Fruit fly (Drosophila melanogaster) whole organism, embryonic: Measurements from ENCODE around the gene RASSF8.

Experiments used
- B-H2 ChIP-seq: fragments of 200-800 bp; sonication (Bioruptor generic); optimal IDR thresholded peaks from 2 replicates; lab custom pipeline; 2018; ENCODE audit warnings: missing biosample characterization, mild to moderate bottlenecking, missing genetic modification characterization
- Bgb ChIP-seq: fragments of 200-800 bp; sonication (Bioruptor generic); IDR thresholded peaks from 2 replicates; pipeline ENCODE4 v1.3.6; 2022; ENCODE audit warnings: missing biosample characterization, missing genetic modification characterization; ENCODE audit not compliant: partially characterized antibody
- BtbVII ChIP-seq: fragments of 200-800 bp; sonication (Bioruptor generic); optimal IDR thresholded peaks from 3 replicates; lab custom pipeline; 2017; ENCODE audit warnings: missing biosample characterization, mild to moderate bottlenecking, missing genetic modification characterization
- CG10267 ChIP-seq: fragments of 200-800 bp; sonication (Bioruptor generic); optimal IDR thresholded peaks from 2 replicates; lab custom pipeline; 2018; ENCODE audit warnings: missing biosample characterization, mild to moderate bottlenecking, missing genetic modification characterization, moderate library complexity
- CG10274 ChIP-seq: fragments of 200-800 bp; sonication (Bioruptor generic); optimal IDR thresholded peaks from 3 replicates; lab custom pipeline; 2017; ENCODE audit warnings: missing biosample characterization, mild to moderate bottlenecking, missing genetic modification characterization
- CG10462 ChIP-seq: fragments of 200-800 bp; sonication (Bioruptor generic); optimal IDR thresholded peaks from 2 replicates; lab custom pipeline; 2016; ENCODE audit warnings: missing biosample characterization, missing genetic modification characterization
- CG11560 ChIP-seq: fragments of 200-800 bp; sonication (Bioruptor generic); IDR thresholded peaks from 3 replicates; pipeline ENCODE4 v1.3.6; 2022; ENCODE audit warnings: missing biosample characterization, missing genetic modification characterization
- CG11723 ChIP-seq: fragments of 200-800 bp; sonication (Bioruptor generic); optimal IDR thresholded peaks from 2 replicates; lab custom pipeline; 2017; ENCODE audit warnings: missing biosample characterization, mild to moderate bottlenecking, missing genetic modification characterization
- CG1233 ChIP-seq: fragments of 200-800 bp; sonication (Bioruptor generic); optimal IDR thresholded peaks from 4 replicates; lab custom pipeline; 2018; ENCODE audit warnings: missing biosample characterization, mild to moderate bottlenecking, missing genetic modification characterization
- CG12942 ChIP-seq: fragments of 200-800 bp; sonication (Bioruptor generic); optimal IDR thresholded peaks from 3 replicates; lab custom pipeline; 2016; ENCODE audit warnings: missing biosample characterization, missing genetic modification characterization
- CG1602 ChIP-seq: fragments of 200-800 bp; sonication (Bioruptor generic); optimal IDR thresholded peaks from 3 replicates; lab custom pipeline; 2016; ENCODE audit warnings: missing biosample characterization, missing genetic modification characterization
- CG17328 ChIP-seq: fragments of 200-800 bp; sonication (Bioruptor generic); IDR thresholded peaks from 2 replicates; pipeline ENCODE4 v1.3.6; 2022; ENCODE audit warnings: missing biosample characterization, missing genetic modification characterization
- CG17568 ChIP-seq: fragments of 200-800 bp; sonication (Bioruptor generic); optimal IDR thresholded peaks from 2 replicates; lab custom pipeline; 2018; ENCODE audit warnings: missing biosample characterization, mild to moderate bottlenecking, missing genetic modification characterization, moderate library complexity
- CG2129 ChIP-seq: fragments of 200-800 bp; sonication (Bioruptor generic); IDR thresholded peaks from 2 replicates; pipeline ENCODE4 v1.3.6; 2022; ENCODE audit warnings: missing biosample characterization, missing genetic modification characterization; ENCODE audit not compliant: partially characterized antibody
- CG32767 ChIP-seq: fragments of 200-800 bp; sonication (Bioruptor generic); IDR thresholded peaks from 2 replicates; pipeline ENCODE4 v1.3.6; 2022; ENCODE audit warnings: missing biosample characterization, missing genetic modification characterization
- CG3281 ChIP-seq: fragments of 200-800 bp; sonication (Bioruptor generic); optimal IDR thresholded peaks from 3 replicates; lab custom pipeline; 2017; ENCODE audit warnings: missing biosample characterization, mild to moderate bottlenecking, missing genetic modification characterization
- CG4282 ChIP-seq: fragments of 200-800 bp; sonication (Bioruptor generic); optimal IDR thresholded peaks from 2 replicates; lab custom pipeline; 2016; ENCODE audit warnings: missing biosample characterization, missing genetic modification characterization
- CG6765 ChIP-seq: fragments of 200-800 bp; sonication (Bioruptor generic); optimal IDR thresholded peaks from 3 replicates; lab custom pipeline; 2017; ENCODE audit warnings: missing biosample characterization, mild to moderate bottlenecking, missing genetic modification characterization
- Camta ChIP-seq: fragments of 200-800 bp; sonication (Bioruptor generic); optimal IDR thresholded peaks from 2 replicates; lab custom pipeline; 2016; ENCODE audit warnings: missing biosample characterization, missing genetic modification characterization
- Dll ChIP-seq: fragments of 200-800 bp; sonication (Bioruptor generic); IDR thresholded peaks from 4 replicates; pipeline ENCODE4 v1.3.6; 2022; ENCODE audit warnings: missing biosample characterization, missing genetic modification characterization; ENCODE audit not compliant: partially characterized antibody
- H2.0 ChIP-seq: fragments of 200-800 bp; sonication (Bioruptor generic); IDR thresholded peaks from 2 replicates; pipeline ENCODE4 v1.3.6; 2022; ENCODE audit warnings: missing biosample characterization, missing genetic modification characterization
- Hsf ChIP-seq: fragments of 200-800 bp; sonication (Bioruptor generic); optimal IDR thresholded peaks from 3 replicates; lab custom pipeline; 2016; ENCODE audit warnings: missing biosample characterization, missing genetic modification characterization
- Jarid2 ChIP-seq: fragments of 200-800 bp; sonication (Bioruptor generic); optimal IDR thresholded peaks from 3 replicates; lab custom pipeline; 2017; ENCODE audit warnings: mild to moderate bottlenecking, missing biosample characterization, missing genetic modification reagents, missing genetic modification characterization
- NC2α ChIP-seq: fragments of 200-800 bp; sonication (Bioruptor generic); optimal IDR thresholded peaks from 2 replicates; lab custom pipeline; 2016; ENCODE audit warnings: missing biosample characterization, missing genetic modification characterization
- NC2β ChIP-seq: fragments of 200-800 bp; sonication (Bioruptor generic); optimal IDR thresholded peaks from 2 replicates; lab custom pipeline; 2016; ENCODE audit warnings: missing biosample characterization, missing genetic modification characterization
- Oaz ChIP-seq: fragments of 200-800 bp; sonication (Bioruptor generic); IDR thresholded peaks from 2 replicates; pipeline ENCODE4 v1.3.6; 2022; ENCODE audit warnings: missing biosample characterization, missing genetic modification characterization
- Poxn ChIP-seq: fragments of 200-800 bp; sonication (Bioruptor generic); IDR thresholded peaks from 2 replicates; pipeline ENCODE4 v1.3.6; 2022; ENCODE audit warnings: missing biosample characterization, missing genetic modification characterization
- Side ChIP-seq: fragments of 200-800 bp; sonication (Bioruptor generic); optimal IDR thresholded peaks from 2 replicates; lab custom pipeline; 2016; ENCODE audit warnings: missing biosample characterization, missing genetic modification characterization
- Sin3A ChIP-seq: fragments of >200 bp; optimal IDR thresholded peaks from 2 replicates; lab custom pipeline; 2018
- al ChIP-seq: fragments of 200-800 bp; sonication (Bioruptor generic); IDR thresholded peaks from 2 replicates; pipeline ENCODE4 v1.3.6; 2022; ENCODE audit warnings: missing biosample characterization, missing genetic modification characterization
- aop ChIP-seq: fragments of 200-800 bp; sonication (Bioruptor generic); IDR thresholded peaks from 2 replicates; pipeline ENCODE4 v1.3.6; 2022; ENCODE audit warnings: missing biosample characterization, missing genetic modification characterization
- cato ChIP-seq: fragments of 200-800 bp; sonication (Bioruptor generic); optimal IDR thresholded peaks from 2 replicates; lab custom pipeline; 2016; ENCODE audit warnings: missing biosample characterization, missing genetic modification characterization, borderline replicate concordance
- caup ChIP-seq: fragments of 200-800 bp; sonication (Bioruptor generic); optimal IDR thresholded peaks from 3 replicates; lab custom pipeline; 2017; ENCODE audit warnings: missing biosample characterization, mild to moderate bottlenecking, missing genetic modification characterization, moderate library complexity; ENCODE audit not compliant: severe bottlenecking
- chif ChIP-seq, 2 experiments: fragments of 200-800 bp; sonication (Bioruptor generic); optimal IDR thresholded peaks; 3 replicates each; lab custom pipeline; 2016; ENCODE audit warnings: missing biosample characterization in 2 of 2, missing genetic modification characterization in 2 of 2
- corto ChIP-seq: fragments of 200-800 bp; sonication (Bioruptor generic); optimal IDR thresholded peaks from 2 replicates; lab custom pipeline; 2016; ENCODE audit warnings: missing biosample characterization, mild to moderate bottlenecking, missing genetic modification characterization, moderate library complexity
- fd64A ChIP-seq: fragments of 200-800 bp; sonication (Bioruptor generic); optimal IDR thresholded peaks from 3 replicates; lab custom pipeline; 2018; ENCODE audit warnings: missing biosample characterization, mild to moderate bottlenecking, missing genetic modification characterization
- fru ChIP-seq: fragments of >200 bp; optimal IDR thresholded peaks from 2 replicates; lab custom pipeline; 2017
- ind ChIP-seq: fragments of 200-800 bp; sonication (Bioruptor generic); optimal IDR thresholded peaks from 3 replicates; lab custom pipeline; 2016; ENCODE audit warnings: missing biosample characterization, missing genetic modification characterization
- inv ChIP-seq: fragments of 200-800 bp; sonication (Bioruptor generic); IDR thresholded peaks from 2 replicates; pipeline ENCODE4 v1.3.6; 2022; ENCODE audit warnings: missing biosample characterization, missing genetic modification characterization; ENCODE audit not compliant: partially characterized antibody
- lab ChIP-seq: fragments of 200-800 bp; sonication (Bioruptor generic); optimal IDR thresholded peaks from 3 replicates; lab custom pipeline; 2017; ENCODE audit warnings: missing biosample characterization, missing genetic modification characterization, mild to moderate bottlenecking, moderate library complexity, missing genetic modification reagents
- lbe ChIP-seq: fragments of 200-800 bp; sonication (Bioruptor generic); optimal IDR thresholded peaks from 2 replicates; lab custom pipeline; 2016; ENCODE audit warnings: missing biosample characterization, mild to moderate bottlenecking, missing genetic modification characterization
- luna ChIP-seq: fragments of 200-800 bp; sonication (Bioruptor generic); optimal IDR thresholded peaks from 2 replicates; lab custom pipeline; 2016; ENCODE audit warnings: missing biosample characterization, missing genetic modification characterization
- nom ChIP-seq: fragments of 200-800 bp; sonication (Bioruptor generic); optimal IDR thresholded peaks from 2 replicates; lab custom pipeline; 2017; ENCODE audit warnings: missing biosample characterization, missing genetic modification characterization, mild to moderate bottlenecking, moderate library complexity, missing genetic modification reagents
- onecut ChIP-seq: fragments of 200-800 bp; sonication (Bioruptor generic); IDR thresholded peaks from 2 replicates; pipeline ENCODE4 v1.3.6; 2022; ENCODE audit warnings: missing biosample characterization, missing genetic modification characterization
- prd ChIP-seq, 3 experiments: fragments of >200 bp in 2 of 3; fragments of 200-800 bp in 1 of 3; sonication (Bioruptor generic) in 1 of 3; optimal IDR thresholded peaks in 2 of 3; IDR thresholded peaks in 1 of 3; 2 replicates in 2 of 3; 3 replicates in 1 of 3; pipeline versions ENCODE4 v1.3.6 to Lab custom; 2017 to 2022; ENCODE audit warnings: missing biosample characterization in 1 of 3, missing genetic modification characterization in 1 of 3
- ranshi ChIP-seq: fragments of 200-800 bp; sonication (Bioruptor generic); IDR thresholded peaks from 2 replicates; pipeline ENCODE4 v1.3.6; 2022; ENCODE audit warnings: missing biosample characterization, missing genetic modification characterization
- rib ChIP-seq: fragments of 200-800 bp; sonication (Bioruptor generic); IDR thresholded peaks from 2 replicates; pipeline ENCODE4 v1.3.6; 2022; ENCODE audit warnings: missing biosample characterization, missing genetic modification characterization
- sima ChIP-seq: fragments of 200-800 bp; sonication (Bioruptor generic); optimal IDR thresholded peaks from 2 replicates; lab custom pipeline; 2016; ENCODE audit warnings: missing biosample characterization, missing genetic modification characterization
- so ChIP-seq: fragments of 200-800 bp; sonication (Bioruptor generic); IDR thresholded peaks from 3 replicates; pipeline ENCODE4 v1.3.6; 2022; ENCODE audit warnings: missing biosample characterization, missing genetic modification characterization
- twi ChIP-seq: fragments of 200-800 bp; optimal IDR thresholded peaks from 2 replicates; lab custom pipeline; 2019; ENCODE audit warnings: missing biosample characterization, mild to moderate bottlenecking, missing genetic modification characterization, moderate library complexity
- usp ChIP-seq: fragments of >200 bp; optimal IDR thresholded peaks from 2 replicates; lab custom pipeline; 2017; ENCODE audit warnings: missing biosample characterization, missing genetic modification characterization

Gene RASSF8

DNA sequence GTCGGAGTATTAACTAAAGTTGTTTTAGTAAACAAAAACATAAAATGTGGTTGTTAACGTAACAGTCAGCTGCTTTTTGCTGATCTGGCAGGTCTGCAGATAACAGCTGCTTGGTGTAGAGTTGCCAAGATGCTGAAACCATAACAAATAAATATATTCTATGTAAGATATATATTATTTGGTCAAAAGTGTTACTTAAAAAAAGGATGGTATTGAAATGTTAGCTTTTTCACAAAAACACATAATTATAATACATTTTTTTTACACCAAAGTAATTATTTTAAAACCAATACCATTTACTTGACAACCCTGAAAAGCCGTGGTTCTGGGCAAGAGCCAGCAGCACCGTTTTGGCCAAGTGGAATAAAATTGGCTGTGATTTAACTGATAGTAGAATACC lies 18.9 kb downstream of the RASSF8 start, which contains the start of the genes CG4743 and Idh3g (continued):
- TF ChIP-seq inv (no peak), Camta (GFP tag; lab: Kevin White, UChicago) (peak; percentile 75), BtbVII (GFP tag; lab: Kevin White, UChicago) (peak; percentile 95), NC2α (GFP tag; lab: Kevin White, UChicago) (peak; percentile 57), CG17328 (GFP tag; lab: Robert Waterston, UW) (peak; percentile 98), ind (GFP tag; lab: Kevin White, UChicago) (peak; percentile 95), lbe (GFP tag; lab: Kevin White, UChicago) (peak; percentile 88), CG6765 (GFP tag; lab: Kevin White, UChicago) (peak; percentile 92), Dll (0 out of 4 replicates have a peak, but pooled peaks have one; percentile 24), Sin3A (lab: Kevin White, UChicago) (peak; percentile 18), twi (peak; percentile 97), corto (peak; percentile 92), al (peak; percentile 92), CG2129 (GFP tag; lab: Robert Waterston, UW) (no peak), CG1602 (GFP tag; lab: Kevin White, UChicago) (peak; percentile 97), aop (GFP tag; lab: Robert Waterston, UW) (0 out of 2 replicates have a peak, but pooled peaks have one; percentile 5), sima (peak; percentile 22), usp (GFP tag; lab: Kevin White, UChicago) (no peak), Bgb (no peak), CG17568 (GFP tag; lab: Kevin White, UChicago) (peak; percentile 96), fd64A (GFP tag; lab: Kevin White, UChicago) (peak; percentile 83), Side (GFP tag; lab: Kevin White, UChicago) (peak; percentile 62), CG11723 (GFP tag; lab: Kevin White, UChicago) (peak; percentile 91), Poxn (GFP tag; lab: Robert Waterston, UW) (peak; percentile 71), onecut (GFP tag; lab: Robert Waterston, UW) (peak; percentile 92), B-H2 (GFP tag; lab: Kevin White, UChicago) (peak; percentile 98), luna (no peak), CG4282 (peak; percentile 20), lab (GFP tag; lab: Kevin White, UChicago) (peak; percentile 98), chif (GFP tag; optimal IDR thresholded peaks at IDR 0.05; lab: Kevin White, UChicago) (peak; percentile 79 to 85), H2.0 (GFP tag; lab: Robert Waterston, UW) (peak; percentile 95), CG11560 (tag; lab: Robert Waterston, UW) (peak; percentile 83), NC2β (GFP tag; lab: Kevin White, UChicago) (peak; percentile 71), caup (GFP tag; lab: Kevin White, UChicago) (peak; percentile 96), CG10267 (peak; percentile 94), CG32767 (GFP tag; lab: Robert Waterston, UW) (peak; percentile 96), prd (optimal IDR thresholded peaks at IDR 0.05; lab: Kevin White, UChicago) (no peak), prd (GFP tag; IDR thresholded peaks at IDR 0.05; lab: Robert Waterston, UW) (peak; percentile 97), fru (lab: Kevin White, UChicago) (no peak), CG1233 (peak; percentile 97), CG12942 (GFP tag; lab: Kevin White, UChicago) (peak; percentile 95), CG3281 (peak; percentile 97), CG10462 (GFP tag; lab: Kevin White, UChicago) (peak; percentile 95), Oaz (GFP tag; lab: Robert Waterston, UW) (peak; percentile 93), CG10274 (GFP tag; lab: Kevin White, UChicago) (peak; percentile 79), rib (GFP tag; lab: Robert Waterston, UW) (peak; percentile 94), so (GFP tag; lab: Robert Waterston, UW) (peak; percentile 97), cato (peak; percentile 96), Hsf (GFP tag; lab: Kevin White, UChicago) (peak; percentile 92), Jarid2 (GFP tag; lab: Kevin White, UChicago) (peak; percentile 76), nom (GFP tag; lab: Kevin White, UChicago) (peak; percentile 93), ranshi (GFP tag; lab: Robert Waterston, UW) (peak; percentile 96)
